Worm (Caenorhabditis elegans): ENCODE measurements around the gene plst-1.

DNA sequence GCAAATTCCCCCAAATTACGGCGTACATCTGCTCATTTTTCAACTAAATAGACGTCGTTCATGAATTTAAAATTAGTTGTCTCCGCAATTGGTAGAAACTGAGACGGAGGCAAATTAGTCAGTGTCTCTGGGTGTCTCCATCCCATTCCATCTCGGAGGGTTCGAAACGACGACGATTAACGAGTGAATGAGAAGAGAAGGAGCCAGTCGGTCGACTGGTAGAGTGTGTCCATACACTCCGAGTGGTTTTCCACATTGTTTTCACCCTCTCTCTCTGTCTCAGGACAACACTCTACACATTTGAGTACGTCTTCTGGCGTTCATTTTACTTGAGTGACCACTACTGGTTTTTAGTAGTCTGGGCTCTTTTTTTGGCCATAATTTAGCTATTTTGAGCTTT lies 10.5 kb upstream of the plst-1 start:
- no peak for TF ChIP-seq lin-13 (GFP tag; optimal IDR thresholded peaks at IDR 0.05)
- TF ChIP-seq ceh-16 (tag; optimal IDR thresholded peaks at IDR 0.05), result no peak
- TF ChIP-seq mdl-1 (tag; optimal IDR thresholded peaks at IDR 0.05), result no peak
- no peak for TF ChIP-seq nhr-12 (tag; optimal IDR thresholded peaks at IDR 0.05)
